Fruit fly (Drosophila melanogaster) whole organism, prepupa: ENCODE data around the gene Mgat4a.

Source experiments
- Blimp-1 ChIP-seq: fragments of 200-800 bp; sonication (Bioruptor generic); optimal IDR thresholded peaks from 3 replicates; lab custom pipeline; 2017; ENCODE audit warnings: missing biosample characterization, missing genetic modification characterization, mild to moderate bottlenecking, moderate library complexity, missing genetic modification reagents
- CG10631 ChIP-seq: fragments of 200-800 bp; sonication (Bioruptor generic); optimal IDR thresholded peaks from 2 replicates; lab custom pipeline; 2016; ENCODE audit warnings: missing biosample characterization, missing genetic modification characterization
- CG10669 ChIP-seq: fragments of 200-800 bp; sonication (Bioruptor generic); optimal IDR thresholded peaks from 3 replicates; lab custom pipeline; 2018; ENCODE audit warnings: missing biosample characterization, mild to moderate bottlenecking, missing genetic modification characterization, moderate library complexity
- CG11762 ChIP-seq: fragments of 200-800 bp; sonication (Bioruptor generic); optimal IDR thresholded peaks from 3 replicates; lab custom pipeline; 2016; ENCODE audit warnings: missing biosample characterization, missing genetic modification characterization; ENCODE audit not compliant: insufficient read depth
- CG11902 ChIP-seq: fragments of 200-800 bp; sonication (Bioruptor generic); optimal IDR thresholded peaks from 3 replicates; lab custom pipeline; 2016; ENCODE audit warnings: missing biosample characterization, missing genetic modification characterization
- CG15336 ChIP-seq: fragments of 200-800 bp; sonication (Bioruptor generic); IDR thresholded peaks from 2 replicates; pipeline ENCODE4 v1.3.6; 2022; ENCODE audit warnings: missing biosample characterization, missing genetic modification characterization
- CG16779 ChIP-seq: fragments of 200-800 bp; sonication (Bioruptor generic); optimal IDR thresholded peaks from 3 replicates; lab custom pipeline; 2017; ENCODE audit warnings: missing biosample characterization, mild to moderate bottlenecking, missing genetic modification characterization
- CG3032 ChIP-seq: fragments of 200-800 bp; optimal IDR thresholded peaks from 2 replicates; lab custom pipeline; 2019; ENCODE audit warnings: missing biosample characterization, mild to moderate bottlenecking, missing genetic modification characterization, moderate library complexity
- CG31627 ChIP-seq: fragments of 200-800 bp; sonication (Bioruptor generic); optimal IDR thresholded peaks from 3 replicates; lab custom pipeline; 2016; ENCODE audit warnings: missing biosample characterization, missing genetic modification characterization
- CG4318 ChIP-seq: fragments of 200-800 bp; sonication (Bioruptor generic); optimal IDR thresholded peaks from 3 replicates; lab custom pipeline; 2017; ENCODE audit warnings: missing biosample characterization, mild to moderate bottlenecking, missing genetic modification characterization
- CG6163 ChIP-seq: fragments of 200-800 bp; sonication (Bioruptor generic); IDR thresholded peaks from 3 replicates; pipeline ENCODE4 v1.3.6; 2022; ENCODE audit warnings: missing biosample characterization, missing genetic modification characterization
- CG6276 ChIP-seq: fragments of 200-800 bp; sonication (Bioruptor generic); optimal IDR thresholded peaks from 2 replicates; lab custom pipeline; 2017; ENCODE audit warnings: missing biosample characterization, mild to moderate bottlenecking, missing genetic modification characterization
- CG6792 ChIP-seq: fragments of 200-800 bp; sonication (Bioruptor generic); optimal IDR thresholded peaks from 3 replicates; lab custom pipeline; 2016; ENCODE audit warnings: missing biosample characterization, missing genetic modification characterization
- CG6808 ChIP-seq: fragments of 200-800 bp; sonication (Bioruptor generic); optimal IDR thresholded peaks from 3 replicates; lab custom pipeline; 2017; ENCODE audit warnings: missing biosample characterization, missing genetic modification characterization, mild to moderate bottlenecking, moderate library complexity, missing genetic modification reagents
- CG6854 ChIP-seq: fragments of 200-800 bp; sonication (Bioruptor generic); optimal IDR thresholded peaks from 2 replicates; lab custom pipeline; 2017; ENCODE audit warnings: missing biosample characterization, mild to moderate bottlenecking, missing genetic modification characterization
- CG7368 ChIP-seq: fragments of 200-800 bp; sonication (Bioruptor generic); optimal IDR thresholded peaks from 3 replicates; lab custom pipeline; 2016; ENCODE audit warnings: missing biosample characterization, missing genetic modification characterization
- CG8119 ChIP-seq: fragments of 200-800 bp; sonication (Bioruptor generic); IDR thresholded peaks from 3 replicates; pipeline ENCODE4 v1.3.6; 2022; ENCODE audit warnings: missing biosample characterization, missing genetic modification characterization
- CG8319 ChIP-seq: fragments of 200-800 bp; sonication (Bioruptor generic); optimal IDR thresholded peaks from 3 replicates; lab custom pipeline; 2016; ENCODE audit warnings: missing biosample characterization, missing genetic modification characterization
- CG8632 ChIP-seq: fragments of 200-800 bp; sonication (Bioruptor generic); optimal IDR thresholded peaks from 3 replicates; lab custom pipeline; 2016; ENCODE audit warnings: missing biosample characterization, missing genetic modification characterization
- Eip75B ChIP-seq: fragments of 200-800 bp; sonication (Bioruptor generic); optimal IDR thresholded peaks from 3 replicates; lab custom pipeline; 2016; ENCODE audit warnings: missing biosample characterization, missing genetic modification characterization
- Eip78C ChIP-seq: fragments of 200-800 bp; sonication (Bioruptor generic); peaks from one replicate; lab custom pipeline; 2016; ENCODE audit warnings: missing biosample characterization, missing genetic modification characterization
- Eip93F ChIP-seq: fragments of 200-800 bp; sonication (Bioruptor generic); optimal IDR thresholded peaks from 2 replicates; lab custom pipeline; 2016; ENCODE audit warnings: missing biosample characterization, mild to moderate bottlenecking, missing genetic modification characterization
- Ets21C ChIP-seq: fragments of 200-800 bp; sonication (Bioruptor generic); optimal IDR thresholded peaks from 3 replicates; lab custom pipeline; 2016; ENCODE audit warnings: missing biosample characterization, missing genetic modification characterization
- Ets96B ChIP-seq: fragments of 200-800 bp; optimal IDR thresholded peaks from 2 replicates; lab custom pipeline; 2019; ENCODE audit warnings: missing biosample characterization, mild to moderate bottlenecking, missing genetic modification characterization, moderate library complexity
- Gug ChIP-seq: fragments of 200-800 bp; sonication (Bioruptor generic); IDR thresholded peaks from 2 replicates; pipeline ENCODE4 v1.3.6; 2022; ENCODE audit warnings: missing biosample characterization, missing genetic modification characterization
- Hr38 ChIP-seq: sonication (Bioruptor generic); optimal IDR thresholded peaks from 2 replicates; lab custom pipeline; 2016; ENCODE audit warnings: missing biosample characterization, missing genetic modification characterization
- Hr39 ChIP-seq: fragments of 200-800 bp; sonication (Bioruptor generic); optimal IDR thresholded peaks from 2 replicates; lab custom pipeline; 2016; ENCODE audit warnings: missing biosample characterization, missing genetic modification characterization
- Met ChIP-seq: fragments of 200-800 bp; sonication (Bioruptor generic); optimal IDR thresholded peaks from 3 replicates; lab custom pipeline; 2016; ENCODE audit warnings: missing biosample characterization, missing genetic modification characterization
- Smox ChIP-seq: fragments of 200-800 bp; sonication (Bioruptor generic); optimal IDR thresholded peaks from 3 replicates; lab custom pipeline; 2016; ENCODE audit warnings: missing biosample characterization, missing genetic modification characterization
- Sox15 ChIP-seq: fragments of 200-800 bp; sonication (Bioruptor generic); optimal IDR thresholded peaks from 3 replicates; lab custom pipeline; 2016; ENCODE audit warnings: missing biosample characterization, missing genetic modification characterization
- achi ChIP-seq: fragments of 200-800 bp; sonication (Bioruptor generic); optimal IDR thresholded peaks from 3 replicates; lab custom pipeline; 2016; ENCODE audit warnings: missing biosample characterization, missing genetic modification characterization
- acj6 ChIP-seq: fragments of 200-800 bp; sonication (Bioruptor generic); optimal IDR thresholded peaks from 3 replicates; lab custom pipeline; 2016; ENCODE audit warnings: missing biosample characterization, missing genetic modification characterization
- cyc ChIP-seq: fragments of 200-800 bp; sonication (Bioruptor generic); optimal IDR thresholded peaks from 3 replicates; lab custom pipeline; 2016; ENCODE audit warnings: missing biosample characterization, missing genetic modification characterization
- dac ChIP-seq: fragments of 200-800 bp; sonication (Bioruptor generic); optimal IDR thresholded peaks from 2 replicates; lab custom pipeline; 2017; ENCODE audit warnings: missing biosample characterization, mild to moderate bottlenecking, missing genetic modification characterization
- dsx ChIP-seq: fragments of 200-800 bp; optimal IDR thresholded peaks from 3 replicates; lab custom pipeline; 2019; ENCODE audit warnings: missing biosample characterization, mild to moderate bottlenecking, missing genetic modification characterization, moderate library complexity; ENCODE audit not compliant: poor library complexity, severe bottlenecking
- fd59A ChIP-seq: fragments of 200-800 bp; sonication (Bioruptor generic); optimal IDR thresholded peaks from 2 replicates; lab custom pipeline; 2017; ENCODE audit warnings: missing biosample characterization, mild to moderate bottlenecking, missing genetic modification characterization, missing genetic modification reagents
- fd85E ChIP-seq: fragments of 200-800 bp; sonication (Bioruptor generic); optimal IDR thresholded peaks from 3 replicates; lab custom pipeline; 2016; ENCODE audit warnings: missing biosample characterization, missing genetic modification characterization
- fkh ChIP-seq: fragments of 200-800 bp; sonication (Bioruptor generic); optimal IDR thresholded peaks from 3 replicates; lab custom pipeline; 2017; ENCODE audit warnings: missing biosample characterization, mild to moderate bottlenecking, missing genetic modification characterization, moderate library complexity
- lz ChIP-seq: fragments of 200-800 bp; sonication (Bioruptor generic); optimal IDR thresholded peaks from 3 replicates; lab custom pipeline; 2016; ENCODE audit warnings: missing biosample characterization, missing genetic modification characterization
- net ChIP-seq: fragments of 200-800 bp; sonication (Bioruptor generic); optimal IDR thresholded peaks from 3 replicates; lab custom pipeline; 2016; ENCODE audit warnings: missing biosample characterization, missing genetic modification characterization
- pdm3 ChIP-seq: fragments of 200-800 bp; sonication (Bioruptor generic); optimal IDR thresholded peaks from 3 replicates; lab custom pipeline; 2016; ENCODE audit warnings: missing biosample characterization, missing genetic modification characterization
- salr ChIP-seq, 2 experiments: fragments of 200-800 bp; sonication (Bioruptor generic); optimal IDR thresholded peaks; 3 replicates each; lab custom pipeline; 2016 to 2018; ENCODE audit warnings: missing biosample characterization in 2 of 2, missing genetic modification characterization in 2 of 2, mild to moderate bottlenecking in 1 of 2
- ss ChIP-seq, 2 experiments: fragments of 200-800 bp; sonication (Bioruptor generic); optimal IDR thresholded peaks; 2 replicates in 1 of 2; 3 replicates in 1 of 2; lab custom pipeline; 2017 to 2018; ENCODE audit warnings: mild to moderate bottlenecking in 2 of 2, missing biosample characterization in 2 of 2, missing genetic modification characterization in 2 of 2, moderate library complexity in 1 of 2
- svp ChIP-seq: fragments of 200-800 bp; sonication (Bioruptor generic); peaks from one replicate; lab custom pipeline; 2016; ENCODE audit warnings: missing biosample characterization, missing genetic modification characterization
- topi ChIP-seq: fragments of 200-800 bp; sonication (Bioruptor generic); optimal IDR thresholded peaks from 3 replicates; lab custom pipeline; 2016; ENCODE audit warnings: missing biosample characterization, missing genetic modification characterization
- vri ChIP-seq: fragments of 200-800 bp; sonication (Bioruptor generic); optimal IDR thresholded peaks from 3 replicates; lab custom pipeline; 2016; ENCODE audit warnings: missing biosample characterization, mild to moderate bottlenecking, missing genetic modification characterization

Gene Mgat4a

DNA sequence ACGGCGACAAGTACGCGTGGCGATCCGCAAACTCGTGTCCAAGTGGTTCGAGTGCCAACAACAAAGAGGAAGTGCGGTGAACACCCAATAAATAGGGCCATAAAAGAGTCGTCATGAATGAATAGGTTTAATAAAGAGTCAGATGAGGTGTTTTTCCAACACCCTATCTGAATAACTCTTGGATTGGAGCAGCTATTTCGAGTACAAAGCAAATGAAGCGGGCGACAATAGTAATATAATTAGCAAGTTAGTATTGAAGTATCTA, 21.5 kb downstream of the Mgat4a start:
- TF ChIP-seq Ets21C (GFP tag; lab: Kevin White, UChicago) (no peak), CG6854 (no peak), vri (no peak), fkh (GFP tag; lab: Kevin White, UChicago) (no peak), CG6163 (no peak), CG11902 (GFP tag; lab: Kevin White, UChicago) (no peak)
- TF ChIP-seq, all 60 proteins: peak for 0

DNA sequence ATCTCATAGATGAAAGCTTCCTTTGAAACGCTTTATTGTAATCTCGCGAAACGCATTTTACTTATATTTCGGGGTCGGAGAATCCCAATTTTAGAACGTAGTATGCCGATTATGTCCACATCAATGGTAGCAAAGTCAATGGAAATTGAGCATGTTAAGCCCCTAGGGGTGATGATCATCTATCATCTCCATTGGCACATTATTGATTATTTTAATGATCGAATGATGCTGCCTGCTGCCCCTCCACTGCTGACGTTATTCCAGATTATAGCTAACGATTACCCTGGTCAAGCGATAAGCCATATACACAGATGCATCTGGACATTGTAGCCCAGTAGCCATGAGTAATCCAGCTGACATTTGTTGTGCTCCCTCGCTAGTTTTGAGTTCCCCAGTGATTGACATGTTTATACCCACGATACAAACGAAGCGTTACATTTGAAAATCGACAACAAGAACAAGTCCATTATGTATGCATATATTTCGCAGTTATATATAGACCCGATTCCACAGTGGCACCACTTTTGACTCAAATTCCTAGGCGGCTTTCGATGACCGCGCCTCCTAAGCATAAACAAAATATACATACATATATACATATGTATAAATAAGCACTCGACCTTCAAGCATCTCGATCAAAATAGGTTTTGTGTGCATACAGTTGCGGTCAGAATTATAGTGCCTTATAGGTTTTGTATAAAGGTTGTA, 22.6 kb downstream of the Mgat4a start:
- TF ChIP-seq CG7368 (GFP tag; lab: Kevin White, UChicago): no peak
- TF ChIP-seq acj6: no peak
- TF ChIP-seq CG6854: no peak
- no peak for TF ChIP-seq Eip93F
- no peak for TF ChIP-seq CG3032 (tag; lab: Kevin White, UChicago)
- peak; percentile 96 for TF ChIP-seq svp
- no peak for TF ChIP-seq dac (GFP tag; lab: Kevin White, UChicago)

DNA sequence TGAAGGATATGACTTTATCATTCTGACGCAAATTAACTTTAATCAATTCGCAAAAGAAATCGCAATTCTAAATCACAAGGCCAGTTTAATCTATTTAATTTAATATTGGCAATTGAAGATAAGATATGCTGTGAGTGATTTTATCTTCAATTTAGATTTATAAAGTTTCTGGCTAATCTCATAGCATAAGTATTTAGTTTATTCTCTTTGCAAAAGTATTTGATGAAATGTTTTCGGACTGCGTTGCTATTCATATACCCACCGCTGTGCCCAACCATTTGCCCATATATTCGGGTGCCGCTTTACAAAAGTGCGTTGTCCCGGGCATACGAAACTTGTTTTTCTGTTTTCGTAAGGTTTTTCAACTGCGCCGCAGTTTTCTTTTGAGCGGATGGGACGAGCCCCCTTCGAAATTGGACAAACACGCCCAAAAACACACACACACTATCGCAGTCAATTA, 23.2 kb downstream of the Mgat4a start:
- TF ChIP-seq Smox (GFP tag; lab: Kevin White, UChicago) (peak; percentile 80), achi (GFP tag; lab: Kevin White, UChicago) (peak; percentile 83), CG15336 (GFP tag; lab: Robert Waterston, UW) (peak; percentile 90), CG6792 (peak; percentile 70), Eip78C (peak; percentile 95), CG31627 (peak; percentile 83), CG11762 (GFP tag; lab: Kevin White, UChicago) (peak; percentile 81), CG16779 (tag; lab: Kevin White, UChicago) (peak; percentile 39), Hr38 (GFP tag; lab: Kevin White, UChicago) (no peak), Hr39 (GFP tag; lab: Kevin White, UChicago) (peak; percentile 86), CG4318 (GFP tag; lab: Kevin White, UChicago) (peak; percentile 83), Eip93F (no peak), CG10631 (GFP tag; lab: Kevin White, UChicago) (peak; percentile 71), ss (GFP tag; optimal IDR thresholded peaks at IDR 0.05; lab: Kevin White, UChicago) (peak; percentile 43 to 51), Blimp-1 (peak; percentile 39), topi (peak; percentile 87), CG11902 (GFP tag; lab: Kevin White, UChicago) (peak; percentile 70), Ets21C (GFP tag; lab: Kevin White, UChicago) (peak; percentile 71), salr (GFP tag; optimal IDR thresholded peaks at IDR 0.05; lab: Kevin White, UChicago) (peak in 1 of 2 experiments; percentile 87), fd59A (GFP tag; lab: Kevin White, UChicago) (peak; percentile 74), Met (peak; percentile 82), dac (GFP tag; lab: Kevin White, UChicago) (peak; percentile 55), CG6276 (peak; percentile 90), CG3032 (tag; lab: Kevin White, UChicago) (peak; percentile 80), Ets96B (tag; lab: Kevin White, UChicago) (peak; percentile 70), Eip75B (GFP tag; lab: Kevin White, UChicago) (peak; percentile 56), dsx (peak; percentile 57), Sox15 (GFP tag; lab: Kevin White, UChicago) (peak; percentile 72), CG6163 (peak; percentile 68), vri (peak; percentile 24), cyc (GFP tag; lab: Kevin White, UChicago) (peak; percentile 77), pdm3 (GFP tag; lab: Kevin White, UChicago) (peak; percentile 83), fkh (GFP tag; lab: Kevin White, UChicago) (peak; percentile 78), fd85E (GFP tag; lab: Kevin White, UChicago) (peak; percentile 23), CG8319 (GFP tag; lab: Kevin White, UChicago) (peak; percentile 70), CG8632 (GFP tag; lab: Kevin White, UChicago) (peak; percentile 75), Gug (peak; percentile 72), lz (GFP tag; lab: Kevin White, UChicago) (peak; percentile 80), CG8119 (GFP tag; lab: Robert Waterston, UW) (peak; percentile 91), CG6808 (GFP tag; lab: Kevin White, UChicago) (peak; percentile 76), net (peak; percentile 80), acj6 (peak; percentile 84), CG10669 (peak; percentile 76)
